Worm (Caenorhabditis elegans) whole organism, midembryonic: ENCODE results near the gene ttll-15.

Source experiments
- T22C8.4 ChIP-seq: fragments of 200-800 bp; sonication (Bioruptor generic); IDR thresholded peaks from 2 replicates; pipeline ENCODE4 v1.3.6; 2022; ENCODE audit warnings: missing genetic modification characterization, missing compliant biosample characterization
- cog-1 ChIP-seq: sonication (generic microtip); optimal IDR thresholded peaks from 2 replicates; lab custom pipeline; 2016; ENCODE audit warnings: missing genetic modification characterization, missing compliant biosample characterization
- flt-1 ChIP-seq: fragments of 200-800 bp; sonication (Bioruptor generic); IDR thresholded peaks from 2 replicates; pipeline ENCODE4 v1.3.6; 2022; ENCODE audit warnings: missing genetic modification characterization, missing compliant biosample characterization
- klf-2 ChIP-seq: fragments of 200-800 bp; sonication (Bioruptor generic); conservative IDR thresholded peaks from 2 replicates; pipeline ENCODE4 v1.3.6; 2022; ENCODE audit warnings: missing genetic modification reagents, missing genetic modification characterization, missing compliant biosample characterization
- med-1 ChIP-seq: sonication (generic microtip); optimal IDR thresholded peaks from 2 replicates; lab custom pipeline; 2017; ENCODE audit warnings: missing genetic modification characterization, mild to moderate bottlenecking, missing compliant biosample characterization, antibody characterized with exemption, missing genetic modification reagents; ENCODE audit not compliant: insufficient read depth
- ref-1 ChIP-seq: fragments of 200-800 bp; sonication (Bioruptor generic); conservative IDR thresholded peaks from 2 replicates; pipeline ENCODE4 v1.3.6; 2022; ENCODE audit warnings: missing genetic modification reagents, missing genetic modification characterization, missing compliant biosample characterization
- tab-1 ChIP-seq: fragments of 200-800 bp; sonication (Bioruptor generic); IDR thresholded peaks from 2 replicates; pipeline ENCODE4 v1.3.6; 2022; ENCODE audit warnings: missing genetic modification characterization, missing compliant biosample characterization
- ztf-23 ChIP-seq: fragments of 200-800 bp; sonication (Bioruptor generic); IDR thresholded peaks from 2 replicates; pipeline ENCODE4 v1.3.6; 2022; ENCODE audit warnings: missing genetic modification reagents, missing genetic modification characterization, missing compliant biosample characterization
- ztf-29 ChIP-seq: fragments of 200-800 bp; sonication (Bioruptor generic); IDR thresholded peaks from 2 replicates; pipeline ENCODE4 v1.3.6; 2022; ENCODE audit warnings: missing genetic modification reagents, missing genetic modification characterization, missing compliant biosample characterization

The ttll-15 gene

DNA sequence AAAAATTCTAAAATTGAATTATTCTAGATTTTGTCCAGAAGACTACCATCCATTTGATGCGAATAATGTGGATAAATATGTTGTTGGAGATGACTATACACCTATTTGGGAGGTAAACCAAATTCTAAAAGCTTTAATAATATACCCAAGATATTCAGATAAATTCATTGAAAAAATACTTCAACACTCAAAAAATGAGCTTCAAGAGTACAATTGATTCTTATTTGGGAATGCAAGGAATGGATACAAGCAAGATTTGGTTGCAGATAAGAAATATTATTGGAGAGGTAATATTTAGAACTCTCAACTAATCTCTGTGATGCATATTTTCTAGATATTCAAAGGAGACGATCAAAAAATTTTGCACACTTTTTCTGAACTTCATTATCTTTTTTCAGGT lies 1.8 kb downstream of the ttll-15 start:
- TF ChIP-seq ztf-29: no peak
- no peak for TF ChIP-seq ref-1 (GFP tag; lab: Robert Waterston, UW)
- no peak for TF ChIP-seq klf-2 (GFP tag; lab: Robert Waterston, UW)
- TF ChIP-seq flt-1 (GFP tag; lab: Robert Waterston, UW): no peak
- no peak for TF ChIP-seq cog-1 (tag; lab: Kevin White, UChicago)
- no peak for TF ChIP-seq tab-1
- no peak for TF ChIP-seq T22C8.4
- TF ChIP-seq ztf-23 (GFP tag; lab: Robert Waterston, UW): no peak
- no peak for TF ChIP-seq med-1 (GFP tag; lab: Kevin White, UChicago)

DNA sequence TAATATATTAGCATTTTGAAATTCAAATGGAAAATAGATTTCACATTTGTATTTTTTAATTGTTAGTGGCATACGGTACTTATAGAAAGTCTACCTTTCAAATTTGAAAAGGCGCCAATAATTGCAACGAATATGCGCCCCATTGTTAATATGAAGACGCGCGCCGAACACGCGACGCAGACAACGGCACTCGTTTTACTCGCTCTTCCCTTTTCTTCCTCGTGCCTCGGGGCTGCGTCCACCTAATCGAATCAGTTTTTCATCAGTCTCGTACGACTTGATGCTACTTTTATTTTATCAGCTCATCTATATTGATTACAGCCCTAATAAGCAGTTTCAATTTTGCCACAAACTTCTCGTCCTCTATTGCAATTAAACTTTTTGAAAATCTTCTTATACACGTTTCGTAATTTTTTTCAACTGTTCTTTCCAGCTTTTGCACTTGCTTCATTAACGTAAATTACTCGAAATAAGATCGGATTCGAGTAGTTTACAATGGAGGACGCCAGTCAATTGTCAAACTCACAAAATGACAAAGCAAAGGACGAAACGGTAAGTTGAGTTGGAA lies 3.6 kb downstream of the ttll-15 start, which contains the start of gene cash-1:
Gene cash-1 (plus strand): TSS at position 432 of the 568 bp plus-strand sequence.
- no peak for TF ChIP-seq cog-1 (tag; lab: Kevin White, UChicago)
- 0 out of 2 replicates have a peak, but pooled peaks have one; percentile 18 for TF ChIP-seq ztf-23 (GFP tag; lab: Robert Waterston, UW)
- TF ChIP-seq med-1 (GFP tag; lab: Kevin White, UChicago): no peak
- no peak for TF ChIP-seq ref-1 (GFP tag; lab: Robert Waterston, UW)
- no peak for TF ChIP-seq ztf-29

DNA sequence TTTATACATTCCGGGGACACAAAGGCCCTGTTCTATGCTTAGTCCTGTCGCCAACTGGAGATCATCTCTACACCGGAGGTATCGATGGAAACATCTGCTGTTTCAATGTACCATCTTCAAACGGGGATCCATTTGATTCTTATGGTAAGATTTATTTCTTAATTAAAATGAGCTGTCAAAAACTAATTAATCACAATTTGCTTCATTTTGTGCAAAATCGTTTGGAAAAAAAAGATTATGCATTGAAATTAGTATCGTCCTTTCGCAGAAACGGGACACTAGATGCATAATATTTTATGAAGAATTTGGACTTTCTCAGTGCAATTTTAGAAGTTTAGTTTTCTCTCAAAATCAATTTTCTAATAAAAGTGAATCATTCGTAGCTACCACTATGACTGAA lies 5.5 kb downstream of the ttll-15 start:
- TF ChIP-seq ref-1 (GFP tag; lab: Robert Waterston, UW) (no peak), cog-1 (tag; lab: Kevin White, UChicago) (no peak), med-1 (GFP tag; lab: Kevin White, UChicago) (no peak), flt-1 (GFP tag; lab: Robert Waterston, UW) (no peak), T22C8.4 (no peak), tab-1 (no peak), klf-2 (GFP tag; lab: Robert Waterston, UW) (no peak), ztf-23 (GFP tag; lab: Robert Waterston, UW) (no peak), ztf-29 (no peak)

DNA sequence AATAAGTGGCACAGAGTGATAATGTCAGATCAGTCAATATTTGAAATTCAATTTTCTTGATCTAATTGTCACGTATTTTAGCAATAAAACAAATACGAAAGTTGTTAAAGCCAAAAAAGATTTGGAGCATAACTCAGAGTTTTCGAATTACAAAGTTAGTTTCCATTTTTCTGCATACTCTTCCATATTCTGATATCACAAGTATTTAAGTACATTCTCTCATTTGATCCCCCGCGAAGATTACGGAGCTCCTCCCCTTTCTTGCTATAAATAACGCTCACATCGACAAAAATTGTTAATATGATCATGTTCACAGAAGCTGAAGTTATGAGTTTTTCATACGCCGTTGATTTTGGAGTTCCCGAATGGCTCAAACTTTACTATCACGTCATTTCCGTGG lies 9.9 kb downstream of the ttll-15 start, which contains the start of gene sri-20:
Gene sri-20 (plus strand): TSS at position 301 of the 400 bp plus-strand sequence.
- no peak for TF ChIP-seq klf-2 (GFP tag; lab: Robert Waterston, UW)
- TF ChIP-seq T22C8.4: no peak
- no peak for TF ChIP-seq ztf-29
- TF ChIP-seq ref-1 (GFP tag; lab: Robert Waterston, UW): no peak
- TF ChIP-seq cog-1 (tag; lab: Kevin White, UChicago): no peak
- TF ChIP-seq tab-1: no peak
- no peak for TF ChIP-seq flt-1 (GFP tag; lab: Robert Waterston, UW)
- no peak for TF ChIP-seq med-1 (GFP tag; lab: Kevin White, UChicago)
- no peak for TF ChIP-seq ztf-23 (GFP tag; lab: Robert Waterston, UW)

- TF ChIP-seq cog-1 (tag; lab: Kevin White, UChicago) (no peak), klf-2 (GFP tag; lab: Robert Waterston, UW) (no peak), ztf-23 (GFP tag; lab: Robert Waterston, UW) (no peak)
Observed at ce11 chrV:10371177-10371576, 12.8 kb downstream of the ttll-15 start.

ce11 chrV:10371951-10372350 lies 13.6 kb downstream of the ttll-15 start, which contains the start of gene ugt-49:
Gene ugt-49 (plus strand): TSS chrV:10372321.
- TF ChIP-seq ref-1 (GFP tag; lab: Robert Waterston, UW) (no peak), klf-2 (GFP tag; lab: Robert Waterston, UW) (no peak), cog-1 (tag; lab: Kevin White, UChicago) (no peak), T22C8.4 (no peak), tab-1 (no peak), ztf-29 (no peak), flt-1 (GFP tag; lab: Robert Waterston, UW) (no peak), med-1 (GFP tag; lab: Kevin White, UChicago) (no peak), ztf-23 (GFP tag; lab: Robert Waterston, UW) (no peak)

DNA sequence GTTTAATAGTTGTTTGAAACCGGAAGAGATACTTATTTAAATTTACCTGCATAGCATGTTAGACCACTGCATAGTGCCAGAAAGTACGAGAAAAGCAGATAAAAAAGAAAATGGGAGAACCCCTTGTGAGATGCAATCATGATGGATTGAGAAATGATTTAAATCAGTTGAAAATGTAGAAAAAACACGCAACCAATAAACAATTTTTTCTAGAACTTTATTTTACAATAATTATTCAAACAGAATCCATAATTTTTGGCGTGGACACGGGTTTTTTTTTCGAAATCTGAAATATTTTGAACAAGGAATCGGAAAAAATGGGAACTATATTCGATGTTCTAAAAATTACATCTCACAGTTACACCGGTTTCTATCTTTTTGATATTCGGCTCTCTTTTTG lies 21.0 kb downstream of the ttll-15 start, which contains the start of gene AC3.12:
Gene AC3.12 (minus strand): TSS at position 101 of the 400 bp plus-strand sequence.
- TF ChIP-seq ref-1 (GFP tag; lab: Robert Waterston, UW): no peak
- no peak for TF ChIP-seq tab-1
- TF ChIP-seq flt-1 (GFP tag; lab: Robert Waterston, UW): no peak
- TF ChIP-seq med-1 (GFP tag; lab: Kevin White, UChicago): no peak
- no peak for TF ChIP-seq cog-1 (tag; lab: Kevin White, UChicago)
- no peak for TF ChIP-seq ztf-29
- TF ChIP-seq klf-2 (GFP tag; lab: Robert Waterston, UW): no peak
- no peak for TF ChIP-seq ztf-23 (GFP tag; lab: Robert Waterston, UW)

DNA sequence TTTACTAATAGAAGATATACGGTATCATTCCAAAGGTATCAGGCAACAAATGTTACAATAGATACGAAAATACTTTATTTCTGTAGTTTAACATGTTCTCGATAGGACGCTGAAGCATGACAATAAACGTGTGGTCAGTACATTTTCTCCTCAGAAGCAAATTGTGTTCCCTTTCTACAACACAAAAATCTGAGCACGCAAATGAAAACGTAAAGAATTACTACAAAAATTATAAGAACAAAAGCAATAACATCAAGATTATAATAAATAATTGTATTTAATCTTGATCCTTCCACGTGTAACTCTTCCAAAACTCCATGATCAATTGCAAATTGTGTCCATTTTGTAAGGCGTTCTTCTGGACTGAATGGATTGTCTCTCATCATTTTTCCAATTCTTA lies 21.4 kb downstream of the ttll-15 start:
- TF ChIP-seq klf-2 (GFP tag; lab: Robert Waterston, UW) (no peak), ztf-23 (GFP tag; lab: Robert Waterston, UW) (no peak), ztf-29 (no peak), flt-1 (GFP tag; lab: Robert Waterston, UW) (no peak)

- TF ChIP-seq med-1 (GFP tag; lab: Kevin White, UChicago) (no peak), tab-1 (no peak), flt-1 (GFP tag; lab: Robert Waterston, UW) (no peak), ztf-23 (GFP tag; lab: Robert Waterston, UW) (no peak), ztf-29 (no peak), ref-1 (GFP tag; lab: Robert Waterston, UW) (no peak), T22C8.4 (no peak), cog-1 (tag; lab: Kevin White, UChicago) (no peak), klf-2 (GFP tag; lab: Robert Waterston, UW) (no peak)
Observed at ce11 chrV:10381726-10382125, 23.4 kb downstream of the ttll-15 start, which contains the start of gene abu-1. Gene abu-1 (minus strand): TSS chrV:10381826.

ce11 chrV:10382142-10382541 lies 23.8 kb downstream of the ttll-15 start, which contains the start of gene pqn-2:
Gene pqn-2 (plus strand): TSS chrV:10382442.
- TF ChIP-seq klf-2 (GFP tag; lab: Robert Waterston, UW) (no peak), T22C8.4 (no peak), ref-1 (GFP tag; lab: Robert Waterston, UW) (no peak), tab-1 (no peak), flt-1 (GFP tag; lab: Robert Waterston, UW) (no peak), ztf-29 (no peak), ztf-23 (GFP tag; lab: Robert Waterston, UW) (no peak), cog-1 (tag; lab: Kevin White, UChicago) (no peak), med-1 (GFP tag; lab: Kevin White, UChicago) (no peak)
